Worm (Caenorhabditis elegans) whole organism, L2 larva: ENCODE results near the gene pld-1.

Experiments used
- C34F6.9 ChIP-seq: fragments of 150-350 bp; optimal IDR thresholded peaks from 2 replicates; lab custom pipeline; 2014; ENCODE audit warnings: missing biosample characterization, missing genetic modification characterization
- F13H6.1 ChIP-seq: sonication (generic microtip); optimal IDR thresholded peaks from 2 replicates; lab custom pipeline; 2016; ENCODE audit warnings: missing genetic modification characterization, missing compliant biosample characterization
- R02D3.7 ChIP-seq: fragments of 150-350 bp; optimal IDR thresholded peaks from 2 replicates; lab custom pipeline; 2014; ENCODE audit warnings: missing biosample characterization, missing genetic modification characterization
- Y55F3AM.14 ChIP-seq: fragments of 200-800 bp; sonication (Bioruptor generic); optimal IDR thresholded peaks from 2 replicates; lab custom pipeline; 2018; ENCODE audit warnings: mild to moderate bottlenecking, missing genetic modification characterization, missing compliant biosample characterization
- ZK546.5 ChIP-seq: sonication (generic microtip); optimal IDR thresholded peaks from 2 replicates; lab custom pipeline; 2017; ENCODE audit warnings: missing biosample characterization, missing genetic modification characterization
- alr-1 ChIP-seq: fragments of 150-350 bp; optimal IDR thresholded peaks from 2 replicates; lab custom pipeline; 2014; ENCODE audit warnings: missing biosample characterization, missing genetic modification characterization
- aly-2 ChIP-seq: fragments of 150-350 bp; optimal IDR thresholded peaks from 2 replicates; lab custom pipeline; 2014; ENCODE audit warnings: missing biosample characterization, missing genetic modification characterization
- ama-1 ChIP-seq: fragments of 150-350 bp; optimal IDR thresholded peaks from 2 replicates; lab custom pipeline; 2018; ENCODE audit warnings: inconsistent platforms
- blmp-1 ChIP-seq: sonication (generic microtip); optimal IDR thresholded peaks from 2 replicates; lab custom pipeline; 2017; ENCODE audit warnings: missing genetic modification characterization, mild to moderate bottlenecking, missing compliant biosample characterization, antibody characterized with exemption, moderate library complexity; ENCODE audit not compliant: insufficient read depth
- ceh-16 ChIP-seq: fragments of 150-350 bp; optimal IDR thresholded peaks from 2 replicates; lab custom pipeline; 2014; ENCODE audit warnings: missing biosample characterization, missing genetic modification characterization
- ceh-82 ChIP-seq: fragments of 150-350 bp; optimal IDR thresholded peaks from 2 replicates; lab custom pipeline; 2014; ENCODE audit warnings: missing biosample characterization, missing genetic modification characterization
- crh-2 ChIP-seq: sonication (generic microtip); optimal IDR thresholded peaks from 2 replicates; lab custom pipeline; 2017; ENCODE audit warnings: missing biosample characterization, missing genetic modification characterization
- dmd-4 ChIP-seq: sonication (generic microtip); optimal IDR thresholded peaks from 2 replicates; lab custom pipeline; 2017; ENCODE audit warnings: missing biosample characterization, missing genetic modification characterization
- egl-27 ChIP-seq: sonication (generic microtip); optimal IDR thresholded peaks from 3 replicates; lab custom pipeline; 2017; ENCODE audit warnings: missing biosample characterization, missing genetic modification reagents, missing genetic modification characterization
- elt-1 ChIP-seq: fragments of 150-350 bp; optimal IDR thresholded peaks from 2 replicates; lab custom pipeline; 2014; ENCODE audit warnings: missing biosample characterization, missing genetic modification characterization
- elt-3 ChIP-seq: sonication (generic microtip); optimal IDR thresholded peaks from 2 replicates; lab custom pipeline; 2017; ENCODE audit warnings: missing biosample characterization, missing genetic modification characterization
- fos-1 ChIP-seq: fragments of 150-350 bp; optimal IDR thresholded peaks from 2 replicates; lab custom pipeline; 2014; ENCODE audit warnings: missing biosample characterization, missing genetic modification characterization
- gmeb-1 ChIP-seq: fragments of 150-350 bp; optimal IDR thresholded peaks from 2 replicates; lab custom pipeline; 2014; ENCODE audit warnings: missing biosample characterization, missing genetic modification characterization
- lin-11 ChIP-seq: fragments of 150-350 bp; sonication (generic microtip); optimal IDR thresholded peaks from 2 replicates; lab custom pipeline; 2014; ENCODE audit warnings: missing biosample characterization, missing genetic modification characterization, inconsistent platforms, mixed read lengths
- lin-13 ChIP-seq: fragments of 150-350 bp; optimal IDR thresholded peaks from 2 replicates; lab custom pipeline; 2014; ENCODE audit warnings: missing biosample characterization, missing genetic modification reagents, missing genetic modification characterization
- lin-39 ChIP-seq: fragments of 150-350 bp; optimal IDR thresholded peaks from 2 replicates; lab custom pipeline; 2014; ENCODE audit warnings: missing biosample characterization, missing genetic modification reagents, missing genetic modification characterization
- lsy-2 ChIP-seq, 2 experiments: fragments of 150-350 bp in 1 of 2; sonication (generic microtip) in 1 of 2; optimal IDR thresholded peaks; 2 replicates each; lab custom pipeline; 2014 to 2017; ENCODE audit warnings: missing biosample characterization in 2 of 2, missing genetic modification characterization in 2 of 2
- mab-5 ChIP-seq: fragments of 150-350 bp; optimal IDR thresholded peaks from 2 replicates; lab custom pipeline; 2014; ENCODE audit warnings: missing biosample characterization, missing genetic modification characterization
- mbf-1 ChIP-seq: sonication (generic microtip); optimal IDR thresholded peaks from 2 replicates; lab custom pipeline; 2017; ENCODE audit warnings: missing biosample characterization, missing genetic modification characterization
- mdl-1 ChIP-seq, 2 experiments: fragments of 150-350 bp in 1 of 2; sonication (generic microtip) in 1 of 2; optimal IDR thresholded peaks; 2 replicates each; lab custom pipeline; 2017; ENCODE audit warnings: missing biosample characterization in 2 of 2, missing genetic modification characterization in 2 of 2
- nhr-10 ChIP-seq: sonication (generic microtip); optimal IDR thresholded peaks from 2 replicates; lab custom pipeline; 2017; ENCODE audit warnings: missing biosample characterization, missing genetic modification characterization
- nhr-11 ChIP-seq: fragments of 150-350 bp; optimal IDR thresholded peaks from 2 replicates; lab custom pipeline; 2014; ENCODE audit warnings: missing biosample characterization, missing genetic modification characterization
- nhr-12 ChIP-seq: fragments of 150-350 bp; optimal IDR thresholded peaks from 2 replicates; lab custom pipeline; 2014; ENCODE audit warnings: missing biosample characterization, missing genetic modification characterization
- nhr-129 ChIP-seq: fragments of 150-350 bp; optimal IDR thresholded peaks from 2 replicates; lab custom pipeline; 2014; ENCODE audit warnings: missing biosample characterization, missing genetic modification characterization
- nhr-21 ChIP-seq: fragments of 150-350 bp; optimal IDR thresholded peaks from 2 replicates; lab custom pipeline; 2014; ENCODE audit warnings: missing biosample characterization, missing genetic modification characterization
- nhr-23 ChIP-seq: fragments of 150-350 bp; optimal IDR thresholded peaks from 2 replicates; lab custom pipeline; 2014; ENCODE audit warnings: missing biosample characterization, missing genetic modification reagents, missing genetic modification characterization
- nhr-237 ChIP-seq: fragments of 150-350 bp; optimal IDR thresholded peaks from 2 replicates; lab custom pipeline; 2014; ENCODE audit warnings: missing biosample characterization, missing genetic modification characterization
- nhr-25 ChIP-seq: fragments of 150-350 bp; sonication (generic microtip); optimal IDR thresholded peaks from 3 replicates; lab custom pipeline; 2014; ENCODE audit warnings: missing biosample characterization, missing genetic modification characterization
- nhr-6 ChIP-seq: fragments of 150-350 bp; optimal IDR thresholded peaks from 2 replicates; lab custom pipeline; 2014; ENCODE audit warnings: missing biosample characterization, missing genetic modification characterization
- nhr-77 ChIP-seq: fragments of 150-350 bp; optimal IDR thresholded peaks from 2 replicates; lab custom pipeline; 2014; ENCODE audit warnings: missing biosample characterization, missing genetic modification characterization
- peb-1 ChIP-seq: fragments of 150-350 bp; optimal IDR thresholded peaks from 2 replicates; lab custom pipeline; 2014; ENCODE audit warnings: missing biosample characterization, missing genetic modification characterization
- sem-4 ChIP-seq: fragments of 150-350 bp; optimal IDR thresholded peaks from 2 replicates; lab custom pipeline; 2014; ENCODE audit warnings: missing biosample characterization, missing genetic modification reagents, missing genetic modification characterization
- skn-1 ChIP-seq: sonication (generic microtip); optimal IDR thresholded peaks from 2 replicates; lab custom pipeline; 2017; ENCODE audit warnings: missing biosample characterization, missing genetic modification characterization
- sma-3 ChIP-seq: sonication (generic microtip); optimal IDR thresholded peaks from 2 replicates; lab custom pipeline; 2016; ENCODE audit warnings: missing genetic modification reagents, missing genetic modification characterization, missing compliant biosample characterization
- sma-9 ChIP-seq, 2 experiments: fragments of 150-350 bp in 1 of 2; sonication (generic microtip) in 1 of 2; optimal IDR thresholded peaks; 2 replicates each; lab custom pipeline; 2014 to 2016; ENCODE audit warnings: missing genetic modification characterization in 2 of 2, mild to moderate bottlenecking in 1 of 2, missing biosample characterization in 1 of 2, missing compliant biosample characterization in 1 of 2, missing genetic modification reagents in 1 of 2, moderate library complexity in 1 of 2
- snpc-4 ChIP-seq: fragments of 150-350 bp; optimal IDR thresholded peaks from 2 replicates; lab custom pipeline; 2014; ENCODE audit warnings: missing biosample characterization, missing genetic modification characterization
- unc-39 ChIP-seq: fragments of 150-350 bp; optimal IDR thresholded peaks from 2 replicates; lab custom pipeline; 2014; ENCODE audit warnings: missing biosample characterization, missing genetic modification characterization
- unc-55 ChIP-seq: fragments of 150-350 bp; sonication (generic microtip); optimal IDR thresholded peaks from 3 replicates; lab custom pipeline; 2014; ENCODE audit warnings: missing biosample characterization, missing genetic modification reagents, missing genetic modification characterization
- unc-62 ChIP-seq: fragments of 150-350 bp; optimal IDR thresholded peaks from 2 replicates; lab custom pipeline; 2014; ENCODE audit warnings: missing biosample characterization, missing genetic modification reagents, missing genetic modification characterization
- zag-1 ChIP-seq: fragments of 150-350 bp; optimal IDR thresholded peaks from 2 replicates; lab custom pipeline; 2014; ENCODE audit warnings: missing biosample characterization, missing genetic modification characterization
- ztf-1 ChIP-seq: fragments of 200-800 bp; sonication (Bioruptor generic); conservative IDR thresholded peaks from 2 replicates; pipeline ENCODE4 v1.3.6; 2022; ENCODE audit warnings: missing genetic modification characterization, missing compliant biosample characterization
- ztf-11 ChIP-seq: sonication (generic microtip); optimal IDR thresholded peaks from 2 replicates; lab custom pipeline; 2017; ENCODE audit warnings: missing biosample characterization, missing genetic modification characterization
- ztf-4 ChIP-seq: fragments of 150-350 bp; optimal IDR thresholded peaks from 2 replicates; lab custom pipeline; 2014; ENCODE audit warnings: missing biosample characterization, missing genetic modification characterization

Gene pld-1

DNA sequence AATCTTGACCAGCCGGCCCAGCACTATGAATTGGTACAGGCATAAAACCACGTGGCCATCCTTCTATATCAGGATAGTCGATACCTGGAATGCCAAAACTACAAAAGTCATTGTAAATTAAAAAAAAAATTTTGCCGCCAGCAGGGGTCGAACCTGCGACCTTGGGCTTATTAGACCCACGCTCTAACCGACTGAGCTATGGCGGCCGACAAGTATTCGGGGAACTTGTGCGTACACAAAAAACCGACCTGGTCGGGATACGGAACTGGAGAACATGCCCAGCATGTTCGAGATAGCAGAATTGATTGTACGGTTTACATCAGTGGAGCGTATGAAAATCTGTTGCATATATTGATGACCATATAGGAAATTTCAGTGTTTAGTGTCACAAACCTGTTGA lies 34.2 kb downstream of the pld-1 start (continued):
- peak; percentile 73 for TF ChIP-seq sma-3 (GFP tag; lab: Kevin White, UChicago)
- no peak for TF ChIP-seq nhr-10 (tag; lab: Kevin White, UChicago)

DNA sequence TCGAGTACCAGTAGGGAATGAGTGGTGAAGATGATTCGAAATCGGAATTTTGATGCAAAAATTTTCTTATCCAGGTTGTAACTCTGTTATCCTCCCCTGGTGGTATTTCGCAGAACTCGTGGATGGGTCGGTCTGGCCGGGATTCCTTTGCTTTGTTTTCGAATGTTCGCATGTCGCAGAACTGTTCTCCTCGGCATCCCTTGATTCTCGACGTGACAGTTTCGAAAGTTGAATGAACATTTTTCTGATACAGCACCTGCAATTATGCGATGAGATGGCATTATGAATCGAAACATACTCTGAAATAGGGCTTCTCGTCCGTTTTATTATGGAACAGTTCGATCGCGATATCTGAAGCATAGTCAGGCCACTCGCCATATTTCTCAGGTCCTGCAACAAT lies 35.2 kb downstream of the pld-1 start:
- TF ChIP-seq nhr-129 (tag; lab: Kevin White, UChicago) (no peak), Y55F3AM.14 (GFP tag; lab: Kevin White, UChicago) (no peak)

DNA sequence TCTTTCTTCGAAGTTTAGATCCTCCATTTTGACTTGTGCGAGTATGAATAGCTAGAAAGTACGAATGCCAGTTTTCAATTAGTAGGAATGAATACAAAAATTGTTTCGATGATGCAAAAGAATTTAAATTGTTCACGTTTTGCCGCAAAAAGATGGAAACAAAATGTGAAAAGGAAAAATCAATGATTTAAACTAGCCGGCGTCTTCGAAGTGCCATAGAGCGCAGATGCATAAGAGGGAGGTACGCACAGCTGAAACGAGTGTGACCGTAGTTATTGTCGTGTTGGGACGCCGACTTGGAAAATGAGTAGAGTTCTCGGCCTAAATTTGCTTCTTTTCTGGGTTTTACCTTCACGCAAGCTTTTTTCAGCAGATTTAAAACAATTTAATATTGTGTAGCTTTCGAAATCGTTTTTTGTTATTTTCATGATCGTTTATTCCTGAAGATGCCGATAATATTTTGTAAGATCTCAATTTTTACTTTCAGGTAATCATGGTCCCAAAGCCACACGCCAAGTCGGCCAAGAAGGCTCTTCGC lies 36.3 kb downstream of the pld-1 start, which contains the start of the genes ify-1 and rpl-22:
Gene ify-1 (minus strand): TSS at position 51 of the 538 bp plus-strand sequence.
Gene rpl-22 (plus strand): TSS at position 488 of the 538 bp plus-strand sequence.
- TF ChIP-seq mab-5 (tag; lab: Kevin White, UChicago) (peak; percentile 90), nhr-129 (tag; lab: Kevin White, UChicago) (peak; percentile 98), lin-11 (tag; lab: Kevin White, UChicago) (peak; percentile 96), ceh-16 (peak; percentile 71), C34F6.9 (peak; percentile 96), aly-2 (tag; lab: Kevin White, UChicago) (no peak), egl-27 (tag; lab: Kevin White, UChicago) (peak; percentile 39), peb-1 (tag; lab: Kevin White, UChicago) (no peak), skn-1 (no peak), ama-1 (lab: Kevin White, UChicago) (peak; percentile 71), nhr-11 (tag; lab: Kevin White, UChicago) (peak; percentile 37), unc-39 (tag; lab: Kevin White, UChicago) (no peak), ztf-4 (tag; lab: Kevin White, UChicago) (peak; percentile 90), sma-3 (GFP tag; lab: Kevin White, UChicago) (peak; percentile 94), elt-1 (tag; lab: Kevin White, UChicago) (no peak), alr-1 (tag; lab: Kevin White, UChicago) (no peak), lin-13 (GFP tag; lab: Kevin White, UChicago) (peak; percentile 95), nhr-6 (tag; lab: Kevin White, UChicago) (peak; percentile 89), unc-62 (peak; percentile 47), lin-39 (tag; lab: Kevin White, UChicago) (no peak), gmeb-1 (tag; lab: Kevin White, UChicago) (peak; percentile 95), ceh-82 (tag; lab: Kevin White, UChicago) (peak; percentile 73), dmd-4 (no peak), ztf-11 (tag; lab: Kevin White, UChicago) (no peak), sma-9 (GFP tag; optimal IDR thresholded peaks at IDR 0.05; lab: Kevin White, UChicago) (peak; percentile 94), sma-9 (tag; optimal IDR thresholded peaks at IDR 0.05; lab: Kevin White, UChicago) (no peak), nhr-23 (tag; lab: Kevin White, UChicago) (no peak), nhr-237 (no peak), R02D3.7 (tag; lab: Kevin White, UChicago) (peak; percentile 43), zag-1 (tag; lab: Kevin White, UChicago) (peak; percentile 78), mbf-1 (no peak), ZK546.5 (tag; lab: Kevin White, UChicago) (peak; percentile 83), nhr-10 (tag; lab: Kevin White, UChicago) (peak; percentile 34), lsy-2 (tag; optimal IDR thresholded peaks at IDR 0.05; lab: Kevin White, UChicago) (peak; percentile 98 to 100), snpc-4 (tag; lab: Kevin White, UChicago) (peak; percentile 94), F13H6.1 (tag; lab: Kevin White, UChicago) (peak; percentile 92), unc-55 (peak; percentile 99), nhr-12 (no peak), crh-2 (peak; percentile 98), nhr-77 (tag; lab: Kevin White, UChicago) (peak; percentile 76), nhr-21 (peak; percentile 94), mdl-1 (tag; optimal IDR thresholded peaks at IDR 0.05; lab: Kevin White, UChicago) (peak in 1 of 2 experiments; percentile 51), blmp-1 (peak; percentile 86), fos-1 (tag; lab: Kevin White, UChicago) (peak; percentile 83), sem-4 (peak; percentile 93), nhr-25 (tag; lab: Kevin White, UChicago) (peak; percentile 95), elt-3 (no peak), ztf-1 (GFP tag; lab: Robert Waterston, UW) (no peak), Y55F3AM.14 (GFP tag; lab: Kevin White, UChicago) (peak; percentile 28)
